Fruit fly (Drosophila melanogaster) whole organism, embryonic: ENCODE measurements around the gene Ser.

Experiments
- Antp ChIP-seq: fragments of 200-800 bp; sonication (Bioruptor generic); optimal IDR thresholded peaks from 3 replicates; lab custom pipeline; 2016; ENCODE audit warnings: missing biosample characterization, missing genetic modification characterization
- Blimp-1 ChIP-seq: fragments of 200-800 bp; sonication (Bioruptor generic); optimal IDR thresholded peaks from 3 replicates; lab custom pipeline; 2018; ENCODE audit warnings: missing biosample characterization, missing genetic modification characterization, mild to moderate bottlenecking, moderate library complexity, missing genetic modification reagents
- BtbVII ChIP-seq: fragments of 200-800 bp; sonication (Bioruptor generic); optimal IDR thresholded peaks from 3 replicates; lab custom pipeline; 2017; ENCODE audit warnings: missing biosample characterization, mild to moderate bottlenecking, missing genetic modification characterization
- CG11093 ChIP-seq: fragments of 200-800 bp; sonication (Bioruptor generic); IDR thresholded peaks from 3 replicates; pipeline ENCODE4 v1.3.6; 2022; ENCODE audit warnings: missing biosample characterization, missing genetic modification characterization
- CG14860 ChIP-seq: fragments of 200-800 bp; sonication (Bioruptor generic); IDR thresholded peaks from 3 replicates; pipeline ENCODE4 v1.3.6; 2022; ENCODE audit warnings: missing biosample characterization, missing genetic modification characterization; ENCODE audit not compliant: partially characterized antibody
- CG15479 ChIP-seq: fragments of 200-800 bp; sonication (Bioruptor generic); optimal IDR thresholded peaks from 3 replicates; lab custom pipeline; 2019; ENCODE audit warnings: missing biosample characterization, mild to moderate bottlenecking, missing genetic modification characterization, moderate library complexity
- CG17612 ChIP-seq: fragments of 200-800 bp; sonication (Bioruptor generic); IDR thresholded peaks from 2 replicates; pipeline ENCODE4 v1.3.6; 2022; ENCODE audit warnings: missing biosample characterization, missing genetic modification characterization
- CG2875 ChIP-seq: fragments of 200-800 bp; sonication (Bioruptor generic); optimal IDR thresholded peaks from 2 replicates; lab custom pipeline; 2017; ENCODE audit warnings: missing biosample characterization, mild to moderate bottlenecking, missing genetic modification characterization, missing genetic modification reagents
- CG31388 ChIP-seq: fragments of 200-800 bp; sonication (Bioruptor generic); optimal IDR thresholded peaks from 2 replicates; lab custom pipeline; 2016; ENCODE audit warnings: missing biosample characterization, missing genetic modification characterization
- CG32532 ChIP-seq: fragments of 200-800 bp; sonication (Bioruptor generic); IDR thresholded peaks from 2 replicates; pipeline ENCODE4 v1.3.6; 2022; ENCODE audit warnings: missing biosample characterization, missing genetic modification characterization
- CG3407 ChIP-seq: fragments of 200-800 bp; sonication (Bioruptor generic); optimal IDR thresholded peaks from 2 replicates; lab custom pipeline; 2018; ENCODE audit warnings: missing biosample characterization, mild to moderate bottlenecking, missing genetic modification characterization
- CG6683 ChIP-seq: fragments of 200-800 bp; sonication (Bioruptor generic); optimal IDR thresholded peaks from 2 replicates; lab custom pipeline; 2017; ENCODE audit warnings: missing biosample characterization, mild to moderate bottlenecking, missing genetic modification characterization, missing genetic modification reagents
- CG7839 ChIP-seq: fragments of 200-800 bp; sonication (Bioruptor generic); optimal IDR thresholded peaks from 3 replicates; lab custom pipeline; 2018; ENCODE audit warnings: missing biosample characterization, mild to moderate bottlenecking, missing genetic modification characterization, moderate library complexity
- CG7987 ChIP-seq: fragments of 200-800 bp; sonication (Bioruptor generic); optimal IDR thresholded peaks from 2 replicates; lab custom pipeline; 2018; ENCODE audit warnings: missing biosample characterization, mild to moderate bottlenecking, missing genetic modification characterization, moderate library complexity
- CG9797 ChIP-seq: fragments of 200-800 bp; sonication (Bioruptor generic); optimal IDR thresholded peaks from 3 replicates; lab custom pipeline; 2018; ENCODE audit warnings: missing biosample characterization, mild to moderate bottlenecking, missing genetic modification characterization
- CG9876 ChIP-seq: fragments of 200-800 bp; sonication (Bioruptor generic); optimal IDR thresholded peaks from 2 replicates; lab custom pipeline; 2016; ENCODE audit warnings: missing biosample characterization, missing genetic modification characterization
- Chrac-16 ChIP-seq: fragments of 200-800 bp; sonication (Bioruptor generic); optimal IDR thresholded peaks from 3 replicates; lab custom pipeline; 2016; ENCODE audit warnings: missing biosample characterization, missing genetic modification characterization
- Doc2 ChIP-seq: fragments of 200-800 bp; sonication (Bioruptor generic); IDR thresholded peaks from 2 replicates; pipeline ENCODE4 v1.3.6; 2022; ENCODE audit warnings: missing biosample characterization, missing genetic modification characterization
- E2f1 ChIP-seq: fragments of 200-800 bp; sonication (Bioruptor generic); IDR thresholded peaks from 2 replicates; pipeline ENCODE4 v1.3.6; 2022; ENCODE audit warnings: missing biosample characterization, missing genetic modification characterization
- Fer3 ChIP-seq: fragments of 200-800 bp; sonication (Bioruptor generic); optimal IDR thresholded peaks from 2 replicates; lab custom pipeline; 2018; ENCODE audit warnings: missing biosample characterization, mild to moderate bottlenecking, missing genetic modification characterization, moderate library complexity
- Hr3 ChIP-seq: fragments of 200-800 bp; sonication (Bioruptor generic); optimal IDR thresholded peaks from 3 replicates; lab custom pipeline; 2016; ENCODE audit warnings: missing biosample characterization, missing genetic modification characterization
- NC2β ChIP-seq: fragments of 200-800 bp; sonication (Bioruptor generic); optimal IDR thresholded peaks from 2 replicates; lab custom pipeline; 2016; ENCODE audit warnings: missing biosample characterization, missing genetic modification characterization
- PHDP ChIP-seq: fragments of 200-800 bp; sonication (Bioruptor generic); optimal IDR thresholded peaks from 3 replicates; lab custom pipeline; 2018; ENCODE audit warnings: missing biosample characterization, mild to moderate bottlenecking, missing genetic modification characterization, moderate library complexity
- Xbp1 ChIP-seq: fragments of 200-800 bp; sonication (Bioruptor generic); optimal IDR thresholded peaks from 3 replicates; lab custom pipeline; 2016; ENCODE audit warnings: missing biosample characterization, mild to moderate bottlenecking, missing genetic modification characterization
- ase ChIP-seq: fragments of 200-800 bp; sonication (Bioruptor generic); IDR thresholded peaks from 3 replicates; pipeline ENCODE4 v1.3.6; 2022; ENCODE audit warnings: missing biosample characterization, missing genetic modification characterization
- bigmax ChIP-seq: fragments of 200-800 bp; sonication (Bioruptor generic); optimal IDR thresholded peaks from 2 replicates; lab custom pipeline; 2018; ENCODE audit warnings: missing biosample characterization, mild to moderate bottlenecking, missing genetic modification characterization
- bsh ChIP-seq, 2 experiments: fragments of 200-800 bp; sonication (Bioruptor generic); optimal IDR thresholded peaks; 2 replicates each; lab custom pipeline; 2017 to 2018; ENCODE audit warnings: mild to moderate bottlenecking in 2 of 2, missing biosample characterization in 2 of 2, missing genetic modification characterization in 2 of 2, moderate library complexity in 1 of 2
- cas ChIP-seq: fragments of 200-800 bp; sonication (Bioruptor generic); IDR thresholded peaks from 2 replicates; pipeline ENCODE4 v1.3.6; 2022; ENCODE audit warnings: missing biosample characterization, missing genetic modification characterization
- corto ChIP-seq: fragments of 200-800 bp; sonication (Bioruptor generic); optimal IDR thresholded peaks from 2 replicates; lab custom pipeline; 2016; ENCODE audit warnings: missing biosample characterization, mild to moderate bottlenecking, missing genetic modification characterization, moderate library complexity
- dimm ChIP-seq: fragments of 200-800 bp; sonication (Bioruptor generic); IDR thresholded peaks from 2 replicates; pipeline ENCODE4 v1.3.6; 2022; ENCODE audit warnings: missing biosample characterization, missing genetic modification characterization
- fd102C ChIP-seq: fragments of 200-800 bp; sonication (Bioruptor generic); optimal IDR thresholded peaks from 2 replicates; lab custom pipeline; 2018; ENCODE audit warnings: missing biosample characterization, mild to moderate bottlenecking, missing genetic modification characterization, moderate library complexity
- grau ChIP-seq: fragments of 200-800 bp; optimal IDR thresholded peaks from 3 replicates; lab custom pipeline; 2019; ENCODE audit warnings: missing biosample characterization, mild to moderate bottlenecking, missing genetic modification characterization, moderate library complexity
- luna ChIP-seq: fragments of 200-800 bp; sonication (Bioruptor generic); optimal IDR thresholded peaks from 2 replicates; lab custom pipeline; 2016; ENCODE audit warnings: missing biosample characterization, missing genetic modification characterization
- mam ChIP-seq: fragments of 200-800 bp; sonication (Bioruptor generic); optimal IDR thresholded peaks from 3 replicates; lab custom pipeline; 2016; ENCODE audit warnings: missing biosample characterization, missing genetic modification characterization
- nom ChIP-seq: fragments of 200-800 bp; sonication (Bioruptor generic); optimal IDR thresholded peaks from 2 replicates; lab custom pipeline; 2017; ENCODE audit warnings: missing biosample characterization, missing genetic modification characterization, mild to moderate bottlenecking, moderate library complexity, missing genetic modification reagents
- oc ChIP-seq: fragments of 200-800 bp; sonication (Bioruptor generic); optimal IDR thresholded peaks from 2 replicates; lab custom pipeline; 2018; ENCODE audit warnings: missing biosample characterization, mild to moderate bottlenecking, missing genetic modification characterization, moderate library complexity
- p53 ChIP-seq: fragments of 200-800 bp; sonication (Bioruptor generic); optimal IDR thresholded peaks from 2 replicates; lab custom pipeline; 2016; ENCODE audit warnings: missing biosample characterization, missing genetic modification characterization
- pho ChIP-seq: fragments of 200-800 bp; sonication (Bioruptor generic); optimal IDR thresholded peaks from 2 replicates; lab custom pipeline; 2016; ENCODE audit warnings: missing biosample characterization, missing genetic modification characterization
- run ChIP-seq: fragments of 200-800 bp; sonication (Bioruptor generic); optimal IDR thresholded peaks from 3 replicates; lab custom pipeline; 2018; ENCODE audit warnings: missing biosample characterization, mild to moderate bottlenecking, missing genetic modification characterization
- scrt ChIP-seq: fragments of 200-800 bp; sonication (Bioruptor generic); optimal IDR thresholded peaks from 2 replicates; lab custom pipeline; 2018; ENCODE audit warnings: missing biosample characterization, mild to moderate bottlenecking, missing genetic modification characterization, moderate library complexity
- sens ChIP-seq: fragments of 200-800 bp; sonication (Bioruptor generic); peaks from one replicate; lab custom pipeline; 2016; ENCODE audit warnings: missing biosample characterization, missing genetic modification characterization
- seq ChIP-seq: fragments of 200-800 bp; sonication (Bioruptor generic); IDR thresholded peaks from 2 replicates; pipeline ENCODE4 v1.3.6; 2022; ENCODE audit warnings: missing biosample characterization, missing genetic modification characterization
- sna ChIP-seq: fragments of 200-800 bp; sonication (Bioruptor generic); IDR thresholded peaks from 2 replicates; pipeline ENCODE4 v1.3.6; 2022; ENCODE audit warnings: missing biosample characterization, missing genetic modification characterization; ENCODE audit not compliant: partially characterized antibody
- sr ChIP-seq: fragments of 200-800 bp; sonication (Bioruptor generic); IDR thresholded peaks from 3 replicates; pipeline ENCODE4 v1.3.6; 2022; ENCODE audit warnings: missing biosample characterization, missing genetic modification characterization
- toy ChIP-seq: fragments of 200-800 bp; sonication (Bioruptor generic); IDR thresholded peaks from 2 replicates; pipeline ENCODE4 v1.3.6; 2022; ENCODE audit warnings: missing biosample characterization, missing genetic modification characterization
- vvl ChIP-seq: fragments of 200-800 bp; sonication (Bioruptor generic); IDR thresholded peaks from 2 replicates; pipeline ENCODE4 v1.3.6; 2022; ENCODE audit warnings: missing biosample characterization, missing genetic modification characterization
- yki ChIP-seq: fragments of >200 bp; optimal IDR thresholded peaks from 3 replicates; lab custom pipeline; 2018

Gene Ser

DNA sequence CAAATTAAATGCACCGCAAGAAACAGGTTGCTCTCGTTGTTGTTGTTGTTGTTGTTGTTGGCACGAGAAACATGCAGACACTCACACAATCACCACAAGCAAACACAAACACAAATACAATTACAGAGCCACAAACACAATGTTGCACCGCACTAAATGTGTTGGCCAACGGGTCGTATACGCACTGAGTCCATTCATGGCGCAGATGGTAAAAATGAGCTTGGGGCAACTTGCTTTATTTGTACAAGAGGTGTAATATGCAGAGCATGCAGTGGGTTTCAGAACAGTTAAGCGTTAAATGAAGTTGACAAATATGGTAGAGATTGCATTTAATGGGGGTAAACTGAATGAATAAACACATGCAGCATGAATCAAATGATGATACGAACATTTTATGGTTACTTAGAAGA is 56.1 kb downstream of the Ser start (continued):
- no peak for TF ChIP-seq NC2β (GFP tag; lab: Kevin White, UChicago)
- TF ChIP-seq run (tag; lab: Kevin White, UChicago): peak; percentile 51
- TF ChIP-seq bigmax: peak; percentile 23
- TF ChIP-seq corto (GFP tag; lab: Kevin White, UChicago): no peak
- TF ChIP-seq oc: peak; percentile 62
- TF ChIP-seq CG7987 (GFP tag; lab: Kevin White, UChicago): peak; percentile 18
- no peak for TF ChIP-seq CG11093 (GFP tag; lab: Robert Waterston, UW)
- peak; percentile 78 for TF ChIP-seq CG2875 (GFP tag; lab: Kevin White, UChicago)

dm6 chr3R:27135692-27136641 is 58.1 kb downstream of the Ser start:
- peak; percentile 94 for TF ChIP-seq fd102C (GFP tag; lab: Kevin White, UChicago)
- TF ChIP-seq Doc2 (GFP tag; lab: Robert Waterston, UW): no peak
- peak; percentile 24 for TF ChIP-seq Xbp1
- peak; percentile 43; the same call in 1 of the 2 replicates for TF ChIP-seq vvl
- TF ChIP-seq CG9797 (GFP tag; lab: Kevin White, UChicago): peak; percentile 1
- peak; percentile 42 for TF ChIP-seq CG6683 (GFP tag; lab: Kevin White, UChicago)
- TF ChIP-seq Hr3 (GFP tag; lab: Kevin White, UChicago): peak; percentile 28
- TF ChIP-seq dimm (GFP tag; lab: Robert Waterston, UW): no peak
- TF ChIP-seq scrt: peak; percentile 24
- TF ChIP-seq Blimp-1 (GFP tag; lab: Kevin White, UChicago): peak; percentile 62
- TF ChIP-seq toy (GFP tag; lab: Robert Waterston, UW): no peak
- TF ChIP-seq grau: peak; percentile 35
- peak; percentile 64 for TF ChIP-seq p53
- TF ChIP-seq sens (GFP tag; lab: Kevin White, UChicago): peak; percentile 95
- TF ChIP-seq CG9876: peak; percentile 43
- peak; percentile 83 for TF ChIP-seq CG3407 (GFP tag; lab: Kevin White, UChicago)
- peak; percentile 60 for TF ChIP-seq CG15479 (GFP tag; lab: Kevin White, UChicago)
- TF ChIP-seq E2f1 (GFP tag; lab: Robert Waterston, UW): peak; percentile 53; the same call in 1 of the 2 replicates
- TF ChIP-seq CG32532 (GFP tag; lab: Robert Waterston, UW): no peak
- TF ChIP-seq CG31388 (GFP tag; lab: Kevin White, UChicago): no peak
- TF ChIP-seq CG17612 (GFP tag; lab: Robert Waterston, UW): no peak
- TF ChIP-seq ase (GFP tag; lab: Robert Waterston, UW): no peak
- peak; percentile 41 for TF ChIP-seq Fer3 (tag; lab: Kevin White, UChicago)
- peak; percentile 66 for TF ChIP-seq PHDP
- TF ChIP-seq BtbVII: peak; percentile 71
- no peak for TF ChIP-seq pho (GFP tag; lab: Kevin White, UChicago)
- TF ChIP-seq sr (GFP tag; lab: Robert Waterston, UW): 0 out of 3 replicates have a peak, but pooled peaks have one; percentile 34
- peak; percentile 56 for TF ChIP-seq CG7839 (tag; lab: Kevin White, UChicago)
- TF ChIP-seq cas (GFP tag; lab: Robert Waterston, UW): no peak
- no peak for TF ChIP-seq Chrac-16 (GFP tag; lab: Kevin White, UChicago)
- peak; percentile 73 for TF ChIP-seq seq
- no peak for TF ChIP-seq sna (GFP tag; lab: Robert Waterston, UW)
- peak in 1 of 2 experiments; percentile 73 for TF ChIP-seq bsh (GFP tag; optimal IDR thresholded peaks at IDR 0.05; lab: Kevin White, UChicago)
- TF ChIP-seq CG14860 (GFP tag; lab: Robert Waterston, UW): no peak
- TF ChIP-seq yki (lab: Kevin White, UChicago): no peak
- peak; percentile 59 for TF ChIP-seq nom (GFP tag; lab: Kevin White, UChicago)
- TF ChIP-seq CG11093 (GFP tag; lab: Robert Waterston, UW): peak; percentile 49; the same call in 1 of the 3 replicates
- TF ChIP-seq luna (GFP tag; lab: Kevin White, UChicago): no peak
- peak; percentile 20 for TF ChIP-seq mam
- TF ChIP-seq Antp: peak; percentile 24
